Worm (Caenorhabditis elegans) whole organism, dauer: Measurements from ENCODE around the gene npr-9.

Source experiments
- unc-62 ChIP-seq: sonication (generic microtip); optimal IDR thresholded peaks from 2 replicates; lab custom pipeline; 2017; ENCODE audit warnings: missing biosample characterization, missing genetic modification reagents, missing genetic modification characterization

Gene npr-9

DNA sequence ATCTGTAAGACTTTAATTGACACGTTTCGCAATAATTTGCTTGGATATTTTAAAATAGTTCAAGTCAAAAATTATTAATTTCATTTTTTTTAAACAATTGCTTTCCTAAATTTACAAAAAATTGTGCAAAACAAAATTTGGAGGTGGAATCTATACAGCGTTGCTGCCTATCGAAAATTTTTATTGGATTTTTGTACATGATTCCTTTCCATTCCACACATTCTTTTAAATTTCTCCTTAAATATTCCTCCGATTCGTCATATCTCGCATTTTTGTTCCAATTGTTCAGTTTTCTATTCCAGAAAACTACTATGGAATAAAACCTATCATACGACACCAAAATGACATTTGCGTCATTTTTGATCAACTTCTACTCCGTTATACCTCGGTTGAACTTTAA is 38.9 kb downstream of the npr-9 start, which contains the start of gene ttyh-1:
Gene ttyh-1 (plus strand): TSS at position 301 of the 400 bp plus-strand sequence.
- no peak for TF ChIP-seq unc-62 (GFP tag; lab: Kevin White, UChicago)

ce11 chrX:11368845-11369244 is 39.3 kb downstream of the npr-9 start:
- no peak for TF ChIP-seq unc-62 (GFP tag; lab: Kevin White, UChicago)

DNA sequence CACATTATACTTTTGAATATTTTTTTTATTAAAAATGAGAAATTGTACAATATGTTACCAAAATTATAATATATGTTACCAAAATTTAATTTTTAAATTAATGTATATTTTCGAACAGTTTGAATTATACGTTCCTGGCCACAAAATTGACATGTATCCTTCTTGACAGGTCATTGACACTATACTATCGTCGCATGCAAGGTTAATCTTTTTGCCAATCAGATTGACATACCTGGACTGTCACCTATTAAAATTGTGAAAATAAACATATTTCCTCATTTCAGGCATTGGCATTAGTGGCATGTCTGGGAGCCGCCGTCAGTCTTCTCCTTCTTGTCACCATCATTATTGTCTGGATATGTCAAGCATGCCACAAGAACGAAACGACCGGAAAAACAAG is 40.6 kb downstream of the npr-9 start:
- TF ChIP-seq unc-62 (GFP tag; lab: Kevin White, UChicago), result no peak

DNA sequence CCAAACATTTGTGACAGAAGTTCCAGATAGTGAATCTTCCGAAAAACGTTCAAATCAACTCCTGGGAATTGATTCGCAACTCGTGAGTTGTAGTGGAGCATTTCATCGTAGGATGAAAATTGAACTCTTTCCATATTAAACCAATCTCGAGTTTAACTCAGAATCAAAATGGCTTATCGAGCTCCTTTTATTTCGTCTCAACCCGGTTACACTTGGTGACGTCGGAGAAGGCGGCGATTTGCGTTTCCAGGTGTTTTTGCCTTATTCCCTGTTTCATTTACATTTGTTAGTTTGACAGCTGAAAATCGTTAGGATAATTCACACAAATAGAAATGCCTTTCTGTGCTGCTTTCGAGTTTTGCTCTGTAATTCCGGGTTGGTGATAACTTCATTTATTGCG is 46.0 kb downstream of the npr-9 start, which contains the start of gene F42E11.3:
Gene F42E11.3 (minus strand): TSS at position 101 of the 400 bp plus-strand sequence.
- no peak for TF ChIP-seq unc-62 (GFP tag; lab: Kevin White, UChicago)

DNA sequence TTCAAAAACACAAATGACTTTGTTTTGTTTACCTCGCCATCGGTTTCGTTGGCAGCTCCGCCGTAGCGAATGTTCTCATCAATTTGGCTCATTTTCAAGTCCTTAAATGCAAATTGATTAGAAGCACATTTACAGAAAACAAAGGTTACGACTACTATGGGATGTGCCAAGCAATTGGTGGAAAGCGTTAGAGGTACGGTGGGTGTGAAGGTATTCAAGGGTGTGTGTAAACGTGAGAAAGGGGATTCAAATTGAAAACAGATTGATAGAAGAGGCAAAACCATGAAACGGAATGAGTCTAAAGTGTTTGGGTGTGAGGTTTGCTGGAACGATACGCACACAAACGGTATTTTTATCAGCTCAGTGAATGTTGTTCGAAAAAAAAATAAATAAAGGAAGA is 47.8 kb downstream of the npr-9 start, which contains the start of gene tni-1:
Gene tni-1 (minus strand): TSS at position 101 of the 400 bp plus-strand sequence.
- TF ChIP-seq unc-62 (GFP tag; lab: Kevin White, UChicago), result no peak

ce11 chrX:11379135-11379781 is 49.7 kb downstream of the npr-9 start:
- TF ChIP-seq unc-62 (GFP tag; lab: Kevin White, UChicago), result no peak
